Worm (Caenorhabditis elegans) whole organism, L1 larva: Measurements from ENCODE around the gene Y50E8A.2.

Experiments
- Y116A8C.19 ChIP-seq: sonication (generic microtip); optimal IDR thresholded peaks from 2 replicates; lab custom pipeline; 2016; ENCODE audit warnings: missing compliant biosample characterization, missing genetic modification characterization, borderline replicate concordance
- blmp-1 ChIP-seq: fragments of 150-350 bp; optimal IDR thresholded peaks from 2 replicates; lab custom pipeline; 2014; ENCODE audit warnings: missing biosample characterization, missing genetic modification characterization
- ceh-90 ChIP-seq: sonication (generic microtip); optimal IDR thresholded peaks from 2 replicates; lab custom pipeline; 2016; ENCODE audit warnings: missing genetic modification characterization, missing compliant biosample characterization
- ces-1 ChIP-seq: fragments of 150-350 bp; optimal IDR thresholded peaks from 2 replicates; lab custom pipeline; 2014; ENCODE audit warnings: missing biosample characterization, missing genetic modification reagents, missing genetic modification characterization
- elt-3 ChIP-seq, 6 experiments: fragments of 150-350 bp in 1 of 6; sonication (generic microtip); optimal IDR thresholded peaks; 2 replicates each; lab custom pipeline; 2017 to 2018; ENCODE audit warnings: missing biosample characterization in 6 of 6, missing genetic modification characterization in 6 of 6, inconsistent platforms in 1 of 6
- hlh-4 ChIP-seq: sonication (generic microtip); optimal IDR thresholded peaks from 2 replicates; lab custom pipeline; 2016; ENCODE audit warnings: mild to moderate bottlenecking, missing genetic modification characterization, missing compliant biosample characterization
- lin-15B ChIP-seq: fragments of 150-350 bp; sonication (generic microtip); optimal IDR thresholded peaks from 3 replicates; lab custom pipeline; 2014; ENCODE audit warnings: missing biosample characterization, missing genetic modification characterization
- lir-3 ChIP-seq: sonication (generic microtip); optimal IDR thresholded peaks from 2 replicates; lab custom pipeline; 2016; ENCODE audit warnings: mild to moderate bottlenecking, missing genetic modification characterization, moderate library complexity, missing compliant biosample characterization; ENCODE audit not compliant: poor library complexity
- mab-9 ChIP-seq: fragments of 200-800 bp; sonication (Bioruptor generic); IDR thresholded peaks from 2 replicates; pipeline ENCODE4 v1.3.6; 2022; ENCODE audit warnings: missing genetic modification reagents, missing genetic modification characterization, missing compliant biosample characterization
- nhr-237 ChIP-seq: fragments of 150-350 bp; optimal IDR thresholded peaks from 2 replicates; lab custom pipeline; 2014; ENCODE audit warnings: missing biosample characterization, missing genetic modification characterization
- nhr-28 ChIP-seq: fragments of 150-350 bp; optimal IDR thresholded peaks from 2 replicates; lab custom pipeline; 2014; ENCODE audit warnings: missing biosample characterization, missing genetic modification characterization
- nhr-85 ChIP-seq: sonication (generic microtip); peaks from one replicate; lab custom pipeline; 2016; ENCODE audit warnings: missing genetic modification characterization, inconsistent platforms, missing compliant biosample characterization
- pqm-1 ChIP-seq: sonication (generic microtip); optimal IDR thresholded peaks from 3 replicates; lab custom pipeline; 2017; ENCODE audit warnings: missing biosample characterization, missing genetic modification characterization
- skn-1 ChIP-seq: fragments of 150-350 bp; optimal IDR thresholded peaks from 2 replicates; lab custom pipeline; 2014; ENCODE audit warnings: missing biosample characterization, missing genetic modification characterization
- snpc-4 ChIP-seq: fragments of 150-350 bp; optimal IDR thresholded peaks from 2 replicates; lab custom pipeline; 2014; ENCODE audit warnings: missing biosample characterization, missing genetic modification characterization

The Y50E8A.2 gene

DNA sequence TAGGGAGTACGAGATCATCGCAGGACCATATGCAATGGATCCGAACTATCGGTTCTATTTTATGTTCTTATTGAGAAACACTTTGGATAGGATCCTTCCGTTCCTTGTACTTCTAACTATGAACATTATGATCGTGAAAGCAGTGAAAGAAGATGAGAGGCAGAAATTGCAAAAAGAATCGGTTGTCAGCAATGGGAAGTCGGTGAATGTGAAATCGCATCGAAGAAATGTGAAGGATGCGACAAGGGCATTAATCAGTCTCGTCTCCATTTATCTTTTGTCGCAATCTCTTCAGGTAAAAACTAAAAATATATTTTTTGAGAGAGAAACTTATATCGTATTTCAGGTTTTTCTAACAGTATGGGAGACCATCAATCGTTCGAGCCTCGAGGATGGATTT is 45.8 kb downstream of the Y50E8A.2 start:
- TF ChIP-seq pqm-1 (no peak), mab-9 (GFP tag; lab: Robert Waterston, UW) (no peak), skn-1 (tag; lab: Kevin White, UChicago) (no peak), hlh-4 (tag; lab: Kevin White, UChicago) (no peak), blmp-1 (peak; percentile 58), elt-3 (tag; optimal IDR thresholded peaks at IDR 0.05; lab: Kevin White, UChicago) (no peak), nhr-28 (tag; lab: Kevin White, UChicago) (no peak), nhr-237 (tag; lab: Kevin White, UChicago) (no peak), nhr-85 (tag; lab: Kevin White, UChicago) (peak; percentile 71), lin-15B (tag; lab: Kevin White, UChicago) (no peak)

DNA sequence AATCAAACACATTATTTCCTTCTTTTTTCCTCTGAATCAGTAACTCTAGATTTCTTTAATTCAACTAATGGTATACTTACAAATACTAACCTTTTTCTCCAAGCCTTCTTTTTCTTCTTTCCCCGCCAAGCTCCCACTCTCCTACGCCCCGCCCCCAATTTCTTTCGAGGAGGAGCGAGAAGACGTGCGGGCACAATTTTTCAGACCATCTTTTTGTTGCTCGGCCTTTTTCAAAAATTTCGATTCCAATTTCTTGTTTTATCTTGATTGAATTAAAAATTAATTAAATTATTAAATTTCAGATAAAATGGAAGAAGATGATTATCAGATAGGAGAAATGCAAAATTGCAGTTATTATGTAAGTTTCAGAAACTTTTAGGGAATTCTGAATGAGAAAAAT is 48.6 kb downstream of the Y50E8A.2 start, which contains the start of gene C47E8.3:
C47E8.3 (plus strand) TSS at position 301 of the 400 bp plus-strand sequence.
- TF ChIP-seq ces-1 (GFP tag; lab: Kevin White, UChicago), result no peak
- no peak for TF ChIP-seq Y116A8C.19 (tag; lab: Kevin White, UChicago)
- TF ChIP-seq lir-3, result no peak
- TF ChIP-seq ceh-90 (tag; lab: Kevin White, UChicago), result no peak
- TF ChIP-seq pqm-1, result no peak
- TF ChIP-seq snpc-4 (tag; lab: Kevin White, UChicago), result no peak
- TF ChIP-seq elt-3 (tag; optimal IDR thresholded peaks at IDR 0.05; lab: Kevin White, UChicago), result no peak
